Worm (Caenorhabditis elegans): ENCODE data around the gene lin-15A.

DNA sequence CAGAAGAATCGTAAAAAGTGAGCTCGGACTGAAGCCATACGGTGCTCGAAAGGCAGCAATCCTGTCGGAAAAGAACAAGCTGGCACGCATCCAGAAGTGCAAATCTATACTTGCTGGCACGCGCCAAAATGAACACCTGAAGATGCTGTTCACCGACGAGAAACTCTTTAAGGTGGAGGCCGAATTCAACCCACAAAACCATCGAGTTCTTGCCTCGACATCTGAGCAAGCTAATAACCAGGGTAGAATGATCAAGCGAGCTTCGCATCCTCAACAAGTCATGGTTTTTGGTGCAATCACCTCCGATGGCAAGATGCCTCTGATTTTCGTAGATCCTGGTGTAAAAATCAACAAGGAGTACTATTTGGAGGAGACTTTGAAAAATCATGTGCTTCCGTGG lies 38.3 kb upstream of the lin-15A start:
- TF ChIP-seq cog-1 (tag; optimal IDR thresholded peaks at IDR 0.05) = no peak
- no peak for TF ChIP-seq T22C8.4 (GFP tag; IDR thresholded peaks at IDR 0.05)
